Fruit fly (Drosophila melanogaster) whole organism, prepupa: ENCODE measurements around the gene TTLL15.

Experiments
- Blimp-1 ChIP-seq: fragments of 200-800 bp; sonication (Bioruptor generic); optimal IDR thresholded peaks from 3 replicates; lab custom pipeline; 2017; ENCODE audit warnings: missing biosample characterization, missing genetic modification characterization, mild to moderate bottlenecking, moderate library complexity, missing genetic modification reagents
- CG11294 ChIP-seq: fragments of 200-800 bp; sonication (Bioruptor generic); IDR thresholded peaks from 2 replicates; pipeline ENCODE4 v1.3.6; 2022; ENCODE audit warnings: missing biosample characterization, missing genetic modification characterization
- CG11762 ChIP-seq: fragments of 200-800 bp; sonication (Bioruptor generic); optimal IDR thresholded peaks from 3 replicates; lab custom pipeline; 2016; ENCODE audit warnings: missing biosample characterization, missing genetic modification characterization; ENCODE audit not compliant: insufficient read depth
- CG11902 ChIP-seq: fragments of 200-800 bp; sonication (Bioruptor generic); optimal IDR thresholded peaks from 3 replicates; lab custom pipeline; 2016; ENCODE audit warnings: missing biosample characterization, missing genetic modification characterization
- CG15336 ChIP-seq: fragments of 200-800 bp; sonication (Bioruptor generic); IDR thresholded peaks from 2 replicates; pipeline ENCODE4 v1.3.6; 2022; ENCODE audit warnings: missing biosample characterization, missing genetic modification characterization
- CG1621 ChIP-seq: fragments of 200-800 bp; sonication (Bioruptor generic); optimal IDR thresholded peaks from 3 replicates; lab custom pipeline; 2018; ENCODE audit warnings: missing biosample characterization, mild to moderate bottlenecking, missing genetic modification characterization
- CG16779 ChIP-seq: fragments of 200-800 bp; sonication (Bioruptor generic); optimal IDR thresholded peaks from 3 replicates; lab custom pipeline; 2017; ENCODE audit warnings: missing biosample characterization, mild to moderate bottlenecking, missing genetic modification characterization
- CG3032 ChIP-seq: fragments of 200-800 bp; optimal IDR thresholded peaks from 2 replicates; lab custom pipeline; 2019; ENCODE audit warnings: missing biosample characterization, mild to moderate bottlenecking, missing genetic modification characterization, moderate library complexity
- CG31627 ChIP-seq: fragments of 200-800 bp; sonication (Bioruptor generic); optimal IDR thresholded peaks from 3 replicates; lab custom pipeline; 2016; ENCODE audit warnings: missing biosample characterization, missing genetic modification characterization
- CG32006 ChIP-seq: fragments of 200-800 bp; sonication (Bioruptor generic); optimal IDR thresholded peaks from 3 replicates; lab custom pipeline; 2017; ENCODE audit warnings: missing biosample characterization, mild to moderate bottlenecking, missing genetic modification characterization
- CG34406 ChIP-seq: fragments of 200-800 bp; sonication (Bioruptor generic); optimal IDR thresholded peaks from 3 replicates; lab custom pipeline; 2016; ENCODE audit warnings: missing biosample characterization, missing genetic modification characterization
- CG3919 ChIP-seq: fragments of 200-800 bp; sonication (Bioruptor generic); optimal IDR thresholded peaks from 3 replicates; lab custom pipeline; 2016; ENCODE audit warnings: missing biosample characterization, missing genetic modification characterization
- CG4318 ChIP-seq: fragments of 200-800 bp; sonication (Bioruptor generic); optimal IDR thresholded peaks from 3 replicates; lab custom pipeline; 2017; ENCODE audit warnings: missing biosample characterization, mild to moderate bottlenecking, missing genetic modification characterization
- CG6276 ChIP-seq: fragments of 200-800 bp; sonication (Bioruptor generic); optimal IDR thresholded peaks from 2 replicates; lab custom pipeline; 2017; ENCODE audit warnings: missing biosample characterization, mild to moderate bottlenecking, missing genetic modification characterization
- CG6792 ChIP-seq: fragments of 200-800 bp; sonication (Bioruptor generic); optimal IDR thresholded peaks from 3 replicates; lab custom pipeline; 2016; ENCODE audit warnings: missing biosample characterization, missing genetic modification characterization
- CG6808 ChIP-seq: fragments of 200-800 bp; sonication (Bioruptor generic); optimal IDR thresholded peaks from 3 replicates; lab custom pipeline; 2017; ENCODE audit warnings: missing biosample characterization, missing genetic modification characterization, mild to moderate bottlenecking, moderate library complexity, missing genetic modification reagents
- CG6854 ChIP-seq: fragments of 200-800 bp; sonication (Bioruptor generic); optimal IDR thresholded peaks from 2 replicates; lab custom pipeline; 2017; ENCODE audit warnings: missing biosample characterization, mild to moderate bottlenecking, missing genetic modification characterization
- CG7368 ChIP-seq: fragments of 200-800 bp; sonication (Bioruptor generic); optimal IDR thresholded peaks from 3 replicates; lab custom pipeline; 2016; ENCODE audit warnings: missing biosample characterization, missing genetic modification characterization
- CG8632 ChIP-seq: fragments of 200-800 bp; sonication (Bioruptor generic); optimal IDR thresholded peaks from 3 replicates; lab custom pipeline; 2016; ENCODE audit warnings: missing biosample characterization, missing genetic modification characterization
- Eip75B ChIP-seq: fragments of 200-800 bp; sonication (Bioruptor generic); optimal IDR thresholded peaks from 3 replicates; lab custom pipeline; 2016; ENCODE audit warnings: missing biosample characterization, missing genetic modification characterization
- Eip78C ChIP-seq: fragments of 200-800 bp; sonication (Bioruptor generic); peaks from one replicate; lab custom pipeline; 2016; ENCODE audit warnings: missing biosample characterization, missing genetic modification characterization
- Eip93F ChIP-seq: fragments of 200-800 bp; sonication (Bioruptor generic); optimal IDR thresholded peaks from 2 replicates; lab custom pipeline; 2016; ENCODE audit warnings: missing biosample characterization, mild to moderate bottlenecking, missing genetic modification characterization
- Ets21C ChIP-seq: fragments of 200-800 bp; sonication (Bioruptor generic); optimal IDR thresholded peaks from 3 replicates; lab custom pipeline; 2016; ENCODE audit warnings: missing biosample characterization, missing genetic modification characterization
- Ets96B ChIP-seq: fragments of 200-800 bp; optimal IDR thresholded peaks from 2 replicates; lab custom pipeline; 2019; ENCODE audit warnings: missing biosample characterization, mild to moderate bottlenecking, missing genetic modification characterization, moderate library complexity
- Gug ChIP-seq: fragments of 200-800 bp; sonication (Bioruptor generic); IDR thresholded peaks from 2 replicates; pipeline ENCODE4 v1.3.6; 2022; ENCODE audit warnings: missing biosample characterization, missing genetic modification characterization
- Hr39 ChIP-seq: fragments of 200-800 bp; sonication (Bioruptor generic); optimal IDR thresholded peaks from 2 replicates; lab custom pipeline; 2016; ENCODE audit warnings: missing biosample characterization, missing genetic modification characterization
- Lpt ChIP-seq: fragments of 200-800 bp; sonication (Bioruptor generic); optimal IDR thresholded peaks from 3 replicates; lab custom pipeline; 2016; ENCODE audit warnings: missing biosample characterization, missing genetic modification characterization
- Met ChIP-seq: fragments of 200-800 bp; sonication (Bioruptor generic); optimal IDR thresholded peaks from 3 replicates; lab custom pipeline; 2016; ENCODE audit warnings: missing biosample characterization, missing genetic modification characterization
- Smox ChIP-seq: fragments of 200-800 bp; sonication (Bioruptor generic); optimal IDR thresholded peaks from 3 replicates; lab custom pipeline; 2016; ENCODE audit warnings: missing biosample characterization, missing genetic modification characterization
- Sox102F ChIP-seq: fragments of 200-800 bp; sonication (Bioruptor generic); optimal IDR thresholded peaks from 2 replicates; lab custom pipeline; 2016; ENCODE audit warnings: missing biosample characterization, mild to moderate bottlenecking, missing genetic modification characterization
- Sox14 ChIP-seq: fragments of 200-800 bp; sonication (Bioruptor generic); optimal IDR thresholded peaks from 3 replicates; lab custom pipeline; 2016; ENCODE audit warnings: missing biosample characterization, missing genetic modification characterization
- Sox15 ChIP-seq: fragments of 200-800 bp; sonication (Bioruptor generic); optimal IDR thresholded peaks from 3 replicates; lab custom pipeline; 2016; ENCODE audit warnings: missing biosample characterization, missing genetic modification characterization
- achi ChIP-seq: fragments of 200-800 bp; sonication (Bioruptor generic); optimal IDR thresholded peaks from 3 replicates; lab custom pipeline; 2016; ENCODE audit warnings: missing biosample characterization, missing genetic modification characterization
- acj6 ChIP-seq: fragments of 200-800 bp; sonication (Bioruptor generic); optimal IDR thresholded peaks from 3 replicates; lab custom pipeline; 2016; ENCODE audit warnings: missing biosample characterization, missing genetic modification characterization
- cyc ChIP-seq: fragments of 200-800 bp; sonication (Bioruptor generic); optimal IDR thresholded peaks from 3 replicates; lab custom pipeline; 2016; ENCODE audit warnings: missing biosample characterization, missing genetic modification characterization
- dac ChIP-seq: fragments of 200-800 bp; sonication (Bioruptor generic); optimal IDR thresholded peaks from 2 replicates; lab custom pipeline; 2017; ENCODE audit warnings: missing biosample characterization, mild to moderate bottlenecking, missing genetic modification characterization
- dsx ChIP-seq: fragments of 200-800 bp; optimal IDR thresholded peaks from 3 replicates; lab custom pipeline; 2019; ENCODE audit warnings: missing biosample characterization, mild to moderate bottlenecking, missing genetic modification characterization, moderate library complexity; ENCODE audit not compliant: poor library complexity, severe bottlenecking
- esn ChIP-seq: fragments of 200-800 bp; sonication (Bioruptor generic); optimal IDR thresholded peaks from 2 replicates; lab custom pipeline; 2016; ENCODE audit warnings: missing biosample characterization, mild to moderate bottlenecking, missing genetic modification characterization, moderate library complexity
- fd85E ChIP-seq: fragments of 200-800 bp; sonication (Bioruptor generic); optimal IDR thresholded peaks from 3 replicates; lab custom pipeline; 2016; ENCODE audit warnings: missing biosample characterization, missing genetic modification characterization
- fkh ChIP-seq: fragments of 200-800 bp; sonication (Bioruptor generic); optimal IDR thresholded peaks from 3 replicates; lab custom pipeline; 2017; ENCODE audit warnings: missing biosample characterization, mild to moderate bottlenecking, missing genetic modification characterization, moderate library complexity
- lz ChIP-seq: fragments of 200-800 bp; sonication (Bioruptor generic); optimal IDR thresholded peaks from 3 replicates; lab custom pipeline; 2016; ENCODE audit warnings: missing biosample characterization, missing genetic modification characterization
- net ChIP-seq: fragments of 200-800 bp; sonication (Bioruptor generic); optimal IDR thresholded peaks from 3 replicates; lab custom pipeline; 2016; ENCODE audit warnings: missing biosample characterization, missing genetic modification characterization
- pdm3 ChIP-seq: fragments of 200-800 bp; sonication (Bioruptor generic); optimal IDR thresholded peaks from 3 replicates; lab custom pipeline; 2016; ENCODE audit warnings: missing biosample characterization, missing genetic modification characterization
- salr ChIP-seq, 2 experiments: fragments of 200-800 bp; sonication (Bioruptor generic); optimal IDR thresholded peaks; 3 replicates each; lab custom pipeline; 2016 to 2018; ENCODE audit warnings: missing biosample characterization in 2 of 2, missing genetic modification characterization in 2 of 2, mild to moderate bottlenecking in 1 of 2
- spab ChIP-seq: fragments of 200-800 bp; sonication (Bioruptor generic); optimal IDR thresholded peaks from 2 replicates; lab custom pipeline; 2017; ENCODE audit warnings: missing biosample characterization, mild to moderate bottlenecking, missing genetic modification characterization, missing genetic modification reagents
- ss ChIP-seq, 2 experiments: fragments of 200-800 bp; sonication (Bioruptor generic); optimal IDR thresholded peaks; 2 replicates in 1 of 2; 3 replicates in 1 of 2; lab custom pipeline; 2017 to 2018; ENCODE audit warnings: mild to moderate bottlenecking in 2 of 2, missing biosample characterization in 2 of 2, missing genetic modification characterization in 2 of 2, moderate library complexity in 1 of 2
- svp ChIP-seq: fragments of 200-800 bp; sonication (Bioruptor generic); peaks from one replicate; lab custom pipeline; 2016; ENCODE audit warnings: missing biosample characterization, missing genetic modification characterization
- topi ChIP-seq: fragments of 200-800 bp; sonication (Bioruptor generic); optimal IDR thresholded peaks from 3 replicates; lab custom pipeline; 2016; ENCODE audit warnings: missing biosample characterization, missing genetic modification characterization
- vri ChIP-seq: fragments of 200-800 bp; sonication (Bioruptor generic); optimal IDR thresholded peaks from 3 replicates; lab custom pipeline; 2016; ENCODE audit warnings: missing biosample characterization, mild to moderate bottlenecking, missing genetic modification characterization

The TTLL15 gene

DNA sequence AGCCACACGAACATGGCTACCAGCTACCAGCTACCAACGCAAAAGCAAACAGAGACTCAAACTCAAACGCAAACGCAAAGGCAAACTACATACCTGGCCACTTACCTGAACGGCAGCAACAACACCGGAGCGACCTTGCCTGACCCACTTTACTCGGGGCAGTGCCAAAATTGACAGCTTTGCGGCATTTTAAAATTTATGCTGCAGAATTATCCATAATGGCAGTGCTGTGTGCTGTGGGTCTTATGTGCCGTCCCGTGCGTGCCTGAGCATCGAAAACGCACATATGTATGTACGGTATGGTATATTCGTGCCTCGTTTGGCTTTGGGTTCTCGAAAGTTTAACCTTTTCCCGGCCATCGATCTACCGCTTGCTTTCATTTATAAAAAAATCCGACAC lies 13.6 kb downstream of the TTLL15 start:
- TF ChIP-seq achi (GFP tag; lab: Kevin White, UChicago) (no peak), CG3032 (tag; lab: Kevin White, UChicago) (no peak), Ets21C (GFP tag; lab: Kevin White, UChicago) (no peak), CG6854 (GFP tag; lab: Kevin White, UChicago) (peak; percentile 57), ss (GFP tag; optimal IDR thresholded peaks at IDR 0.05; lab: Kevin White, UChicago) (peak in 1 of 2 experiments; percentile 70), svp (peak; percentile 56), Eip78C (GFP tag; lab: Kevin White, UChicago) (peak; percentile 24), Ets96B (tag; lab: Kevin White, UChicago) (no peak)

- TF ChIP-seq dsx: peak; percentile 45
- TF ChIP-seq Hr39 (GFP tag; lab: Kevin White, UChicago): no peak
- TF ChIP-seq lz (GFP tag; lab: Kevin White, UChicago): no peak
- TF ChIP-seq CG8632: no peak
- no peak for TF ChIP-seq fd85E
- no peak for TF ChIP-seq esn (GFP tag; lab: Kevin White, UChicago)
- TF ChIP-seq Ets21C (GFP tag; lab: Kevin White, UChicago): no peak
- no peak for TF ChIP-seq acj6 (GFP tag; lab: Kevin White, UChicago)
- TF ChIP-seq Smox: no peak
- TF ChIP-seq cyc: no peak
- TF ChIP-seq CG11294 (GFP tag; lab: Robert Waterston, UW): no peak
- no peak for TF ChIP-seq Gug (GFP tag; lab: Robert Waterston, UW)
- peak; percentile 88 for TF ChIP-seq Eip78C (GFP tag; lab: Kevin White, UChicago)
- TF ChIP-seq CG34406 (GFP tag; lab: Kevin White, UChicago): no peak
- TF ChIP-seq vri (GFP tag; lab: Kevin White, UChicago): no peak
- TF ChIP-seq Sox102F: no peak
- TF ChIP-seq CG4318 (GFP tag; lab: Kevin White, UChicago): no peak
- TF ChIP-seq CG3032 (tag; lab: Kevin White, UChicago): peak; percentile 80
- TF ChIP-seq Blimp-1: no peak
- TF ChIP-seq Ets96B (tag; lab: Kevin White, UChicago): peak; percentile 74
- TF ChIP-seq CG1621: peak; percentile 51
- peak; percentile 34 for TF ChIP-seq pdm3 (GFP tag; lab: Kevin White, UChicago)
- TF ChIP-seq CG6792 (GFP tag; lab: Kevin White, UChicago): no peak
- TF ChIP-seq Sox15 (GFP tag; lab: Kevin White, UChicago): no peak
- no peak for TF ChIP-seq Lpt
- no peak for TF ChIP-seq CG6276 (GFP tag; lab: Kevin White, UChicago)
- peak; percentile 81 for TF ChIP-seq CG6808
- no peak for TF ChIP-seq Met (GFP tag; lab: Kevin White, UChicago)
- TF ChIP-seq Eip75B (GFP tag; lab: Kevin White, UChicago): peak; percentile 56
- no peak for TF ChIP-seq dac (GFP tag; lab: Kevin White, UChicago)
- no peak for TF ChIP-seq CG7368
- peak; percentile 30 for TF ChIP-seq CG3919 (GFP tag; lab: Kevin White, UChicago)
- TF ChIP-seq CG6854 (GFP tag; lab: Kevin White, UChicago): no peak
- no peak for TF ChIP-seq topi (GFP tag; lab: Kevin White, UChicago)
- TF ChIP-seq salr (GFP tag; optimal IDR thresholded peaks at IDR 0.05; lab: Kevin White, UChicago): peak; percentile 24 to 43
- no peak for TF ChIP-seq net (GFP tag; lab: Kevin White, UChicago)
- TF ChIP-seq Eip93F (GFP tag; lab: Kevin White, UChicago): no peak
- no peak for TF ChIP-seq CG31627 (GFP tag; lab: Kevin White, UChicago)
- TF ChIP-seq CG32006: peak; percentile 47
- no peak for TF ChIP-seq fkh
- TF ChIP-seq CG16779 (tag; lab: Kevin White, UChicago): no peak
- peak; percentile 55 to 61 for TF ChIP-seq ss (GFP tag; optimal IDR thresholded peaks at IDR 0.05; lab: Kevin White, UChicago)
- TF ChIP-seq CG15336 (GFP tag; lab: Robert Waterston, UW): no peak
- no peak for TF ChIP-seq CG11762 (GFP tag; lab: Kevin White, UChicago)
- TF ChIP-seq CG11902: no peak
- peak; percentile 57 for TF ChIP-seq spab
- no peak for TF ChIP-seq svp
- peak; percentile 48 for TF ChIP-seq Sox14 (GFP tag; lab: Kevin White, UChicago)
These were observed 14.7 kb downstream of the TTLL15 start for dm6 chr3R:10829746-10830145.
